Worm (Caenorhabditis elegans) whole organism, L3 larva: ENCODE measurements around the gene mmcm-1.

Source experiments
- R02D3.7 ChIP-seq: fragments of 150-350 bp; optimal IDR thresholded peaks from 2 replicates; lab custom pipeline; 2014; ENCODE audit warnings: missing biosample characterization, missing genetic modification characterization
- ZK546.5 ChIP-seq: sonication (generic microtip); optimal IDR thresholded peaks from 2 replicates; lab custom pipeline; 2017; ENCODE audit warnings: missing biosample characterization, missing genetic modification characterization
- ama-1 ChIP-seq: fragments of 150-350 bp; optimal IDR thresholded peaks from 2 replicates; lab custom pipeline; 2018
- ceh-28 ChIP-seq: fragments of 150-350 bp; optimal IDR thresholded peaks from 2 replicates; lab custom pipeline; 2014; ENCODE audit warnings: missing biosample characterization, missing genetic modification reagents, missing genetic modification characterization
- ceh-82 ChIP-seq: fragments of 150-350 bp; optimal IDR thresholded peaks from 2 replicates; lab custom pipeline; 2014; ENCODE audit warnings: missing biosample characterization, missing genetic modification characterization
- ceh-9 ChIP-seq: sonication (generic microtip); optimal IDR thresholded peaks from 2 replicates; lab custom pipeline; 2018; ENCODE audit warnings: missing biosample characterization, missing genetic modification characterization
- daf-12 ChIP-seq: fragments of 150-350 bp; optimal IDR thresholded peaks from 2 replicates; lab custom pipeline; 2014; ENCODE audit warnings: missing biosample characterization, missing genetic modification reagents, missing genetic modification characterization
- egl-5 ChIP-seq: fragments of 150-350 bp; optimal IDR thresholded peaks from 2 replicates; lab custom pipeline; 2017; ENCODE audit warnings: missing biosample characterization, missing genetic modification reagents, missing genetic modification characterization, inconsistent platforms
- elt-2 ChIP-seq: sonication (generic microtip); optimal IDR thresholded peaks from 2 replicates; lab custom pipeline; 2016; ENCODE audit warnings: missing genetic modification reagents, mild to moderate bottlenecking, missing genetic modification characterization, missing compliant biosample characterization
- elt-3 ChIP-seq, 3 experiments: fragments of 150-350 bp in 1 of 3; sonication (generic microtip) in 2 of 3; optimal IDR thresholded peaks; 2 replicates in 2 of 3; 4 replicates in 1 of 3; lab custom pipeline; 2014 to 2017; ENCODE audit warnings: missing biosample characterization in 3 of 3, missing genetic modification characterization in 3 of 3
- fkh-10 ChIP-seq: sonication (generic microtip); optimal IDR thresholded peaks from 2 replicates; lab custom pipeline; 2017; ENCODE audit warnings: missing biosample characterization, missing genetic modification reagents, missing genetic modification characterization
- fos-1 ChIP-seq: fragments of 150-350 bp; optimal IDR thresholded peaks from 2 replicates; lab custom pipeline; 2014; ENCODE audit warnings: missing biosample characterization, missing genetic modification characterization
- hmg-11 ChIP-seq: sonication (generic microtip); optimal IDR thresholded peaks from 2 replicates; lab custom pipeline; 2016; ENCODE audit warnings: missing genetic modification characterization, missing compliant biosample characterization
- lin-15B ChIP-seq: fragments of 150-350 bp; optimal IDR thresholded peaks from 2 replicates; lab custom pipeline; 2014; ENCODE audit warnings: missing biosample characterization, missing genetic modification characterization
- lin-39 ChIP-seq: fragments of 150-350 bp; optimal IDR thresholded peaks from 2 replicates; lab custom pipeline; 2018; ENCODE audit warnings: missing biosample characterization, missing genetic modification reagents, missing genetic modification characterization
- lsy-12 ChIP-seq: sonication (generic microtip); optimal IDR thresholded peaks from 2 replicates; lab custom pipeline; 2016; ENCODE audit warnings: mild to moderate bottlenecking, missing genetic modification characterization, missing compliant biosample characterization
- mml-1 ChIP-seq: fragments of 150-350 bp; sonication (generic microtip); optimal IDR thresholded peaks from 3 replicates; lab custom pipeline; 2014; ENCODE audit warnings: missing biosample characterization, missing genetic modification characterization
- nfya-1 ChIP-seq: sonication (generic microtip); optimal IDR thresholded peaks from 2 replicates; lab custom pipeline; 2017; ENCODE audit warnings: missing genetic modification characterization, mild to moderate bottlenecking, missing compliant biosample characterization, antibody characterized with exemption, moderate library complexity; ENCODE audit not compliant: insufficient read depth
- nhr-11 ChIP-seq: fragments of 150-350 bp; optimal IDR thresholded peaks from 2 replicates; lab custom pipeline; 2014; ENCODE audit warnings: missing biosample characterization, missing genetic modification characterization
- nhr-12 ChIP-seq: fragments of 150-350 bp; optimal IDR thresholded peaks from 2 replicates; lab custom pipeline; 2014; ENCODE audit warnings: missing biosample characterization, missing genetic modification characterization
- nhr-23 ChIP-seq: fragments of 150-350 bp; optimal IDR thresholded peaks from 2 replicates; lab custom pipeline; 2014; ENCODE audit warnings: missing biosample characterization, missing genetic modification reagents, missing genetic modification characterization
- nhr-237 ChIP-seq: fragments of 150-350 bp; optimal IDR thresholded peaks from 2 replicates; lab custom pipeline; 2014; ENCODE audit warnings: missing biosample characterization, missing genetic modification characterization
- nhr-25 ChIP-seq: sonication (generic microtip); optimal IDR thresholded peaks from 2 replicates; lab custom pipeline; 2017; ENCODE audit warnings: missing biosample characterization, missing genetic modification characterization
- nhr-43 ChIP-seq: sonication (generic microtip); optimal IDR thresholded peaks from 2 replicates; lab custom pipeline; 2016; ENCODE audit warnings: mild to moderate bottlenecking, missing genetic modification characterization, missing compliant biosample characterization; ENCODE audit not compliant: poor library complexity, severe bottlenecking
- pha-4 ChIP-seq: fragments of 150-350 bp; optimal IDR thresholded peaks from 2 replicates; lab custom pipeline; 2014; ENCODE audit warnings: missing biosample characterization, missing genetic modification reagents, missing genetic modification characterization
- pqm-1 ChIP-seq: fragments of 150-350 bp; optimal IDR thresholded peaks from 2 replicates; lab custom pipeline; 2017; ENCODE audit warnings: missing biosample characterization, missing genetic modification characterization, inconsistent platforms
- sea-2 ChIP-seq: fragments of 150-350 bp; sonication (generic microtip); optimal IDR thresholded peaks from 4 replicates; lab custom pipeline; 2014; ENCODE audit warnings: missing biosample characterization, missing genetic modification reagents, missing genetic modification characterization
- skn-1 ChIP-seq: fragments of 150-350 bp; optimal IDR thresholded peaks from 2 replicates; lab custom pipeline; 2014; ENCODE audit warnings: missing biosample characterization, missing genetic modification characterization
- snpc-4 ChIP-seq: fragments of 150-350 bp; optimal IDR thresholded peaks from 2 replicates; lab custom pipeline; 2014; ENCODE audit warnings: missing biosample characterization, missing genetic modification characterization
- tbx-2 ChIP-seq: sonication (generic microtip); optimal IDR thresholded peaks from 2 replicates; lab custom pipeline; 2016; ENCODE audit warnings: mild to moderate bottlenecking, missing genetic modification characterization, missing compliant biosample characterization
- zag-1 ChIP-seq: fragments of 150-350 bp; optimal IDR thresholded peaks from 2 replicates; lab custom pipeline; 2014; ENCODE audit warnings: missing biosample characterization, missing genetic modification characterization

The mmcm-1 gene

ce11 chrIII:3915705-3916104 is 8.2 kb upstream of the mmcm-1 start:
- peak; percentile 20 for TF ChIP-seq hmg-11 (tag; lab: Kevin White, UChicago)
- TF ChIP-seq elt-3 (tag; optimal IDR thresholded peaks at IDR 0.05; lab: Kevin White, UChicago), result no peak
- no peak for TF ChIP-seq sea-2 (GFP tag; lab: Kevin White, UChicago)
- TF ChIP-seq, all 47 proteins: peak for 1

- TF ChIP-seq lin-39 (tag; lab: Kevin White, UChicago) (peak; percentile 3), lin-15B (tag; lab: Kevin White, UChicago) (no peak)
Measured at ce11 chrIII:3914836-3915235, 7.3 kb upstream of the mmcm-1 start.

- TF ChIP-seq ceh-9 (no peak), nhr-43 (tag; lab: Kevin White, UChicago) (no peak), fos-1 (tag; lab: Kevin White, UChicago) (no peak), fkh-10 (GFP tag; lab: Kevin White, UChicago) (no peak), zag-1 (tag; lab: Kevin White, UChicago) (no peak), sea-2 (GFP tag; lab: Kevin White, UChicago) (no peak), nfya-1 (tag; lab: Kevin White, UChicago) (no peak), snpc-4 (no peak), lin-15B (tag; lab: Kevin White, UChicago) (no peak), nhr-23 (no peak)
Measured at ce11 chrIII:3914049-3914448, 6.6 kb upstream of the mmcm-1 start, which contains the start of gene pat-3. Gene pat-3, minus strand, starts transcription at chrIII:3914149.

ce11 chrIII:3908205-3908604 is 718 bp upstream of the mmcm-1 start:
- no peak for TF ChIP-seq nhr-43 (tag; lab: Kevin White, UChicago)
- TF ChIP-seq daf-12, result no peak
- no peak for TF ChIP-seq nhr-12
- TF ChIP-seq lsy-12, result no peak
- TF ChIP-seq elt-3 (tag; optimal IDR thresholded peaks at IDR 0.05; lab: Kevin White, UChicago), result no peak
- no peak for TF ChIP-seq ceh-9
- TF ChIP-seq nhr-25 (tag; lab: Kevin White, UChicago), result no peak
- TF ChIP-seq zag-1 (tag; lab: Kevin White, UChicago), result no peak
- no peak for TF ChIP-seq ceh-28
- TF ChIP-seq skn-1 (tag; lab: Kevin White, UChicago), result no peak
- TF ChIP-seq elt-2 (tag; lab: Kevin White, UChicago), result peak; percentile 20
- no peak for TF ChIP-seq pqm-1
- no peak for TF ChIP-seq ceh-82
- TF ChIP-seq nfya-1 (tag; lab: Kevin White, UChicago), result peak; percentile 43
- peak; percentile 17 for TF ChIP-seq ama-1 (lab: Kevin White, UChicago)
- TF ChIP-seq nhr-237 (tag; lab: Kevin White, UChicago), result no peak
- TF ChIP-seq pha-4 (tag; lab: Kevin White, UChicago), result peak; percentile 29
- no peak for TF ChIP-seq ZK546.5 (tag; lab: Kevin White, UChicago)
- TF ChIP-seq hmg-11 (tag; lab: Kevin White, UChicago), result peak; percentile 41

ce11 chrIII:3906481-3906880 is 1.0 kb downstream of the mmcm-1 start:
- TF ChIP-seq ceh-82 (no peak), elt-3 (tag; optimal IDR thresholded peaks at IDR 0.05; lab: Kevin White, UChicago) (no peak), pqm-1 (no peak), nhr-25 (tag; lab: Kevin White, UChicago) (no peak), zag-1 (tag; lab: Kevin White, UChicago) (no peak), sea-2 (GFP tag; lab: Kevin White, UChicago) (no peak), elt-2 (tag; lab: Kevin White, UChicago) (no peak), mml-1 (tag; lab: Kevin White, UChicago) (no peak), snpc-4 (no peak), nhr-43 (tag; lab: Kevin White, UChicago) (no peak), ceh-9 (no peak), R02D3.7 (tag; lab: Kevin White, UChicago) (no peak), tbx-2 (tag; lab: Kevin White, UChicago) (no peak), ceh-28 (no peak), nhr-23 (no peak), egl-5 (tag; lab: Kevin White, UChicago) (no peak), nfya-1 (tag; lab: Kevin White, UChicago) (no peak), daf-12 (no peak), nhr-11 (no peak)
